Worm (Caenorhabditis elegans) whole organism, late embryonic: ENCODE results near the gene Y54G2A.77.

Experiments
- che-1 ChIP-seq: sonication (generic microtip); optimal IDR thresholded peaks from 2 replicates; lab custom pipeline; 2016; ENCODE audit warnings: mild to moderate bottlenecking, missing genetic modification characterization, missing compliant biosample characterization
- nfya-1 ChIP-seq: sonication (generic microtip); optimal IDR thresholded peaks from 2 replicates; lab custom pipeline; 2017; ENCODE audit warnings: missing genetic modification characterization, mild to moderate bottlenecking, missing compliant biosample characterization, antibody characterized with exemption, moderate library complexity
- pha-4 ChIP-seq: fragments of 150-350 bp; optimal IDR thresholded peaks from 2 replicates; lab custom pipeline; 2018; ENCODE audit warnings: missing biosample characterization, missing genetic modification reagents, missing genetic modification characterization
- rnt-1 ChIP-seq: sonication (generic microtip); optimal IDR thresholded peaks from 2 replicates; lab custom pipeline; 2016; ENCODE audit warnings: missing genetic modification characterization, missing compliant biosample characterization
- tbx-2 ChIP-seq: sonication (generic microtip); optimal IDR thresholded peaks from 2 replicates; lab custom pipeline; 2016; ENCODE audit warnings: missing genetic modification characterization, missing compliant biosample characterization

- TF ChIP-seq nfya-1 (tag; lab: Kevin White, UChicago) (no peak), pha-4 (no peak), tbx-2 (tag; lab: Kevin White, UChicago) (no peak), rnt-1 (tag; lab: Kevin White, UChicago) (no peak), che-1 (tag; lab: Kevin White, UChicago) (no peak)
These were observed 24.0 kb upstream of the Y54G2A.77 start for ce11 chrIV:2738466-2738865.
